Fruit fly (Drosophila melanogaster) whole organism, wandering third instar larva: Measurements from ENCODE around the gene CG14186.

Experiments
- CrebA ChIP-seq: fragments of 200-800 bp; sonication (Bioruptor generic); optimal IDR thresholded peaks from 2 replicates; lab custom pipeline; 2016; ENCODE audit warnings: missing biosample characterization, mild to moderate bottlenecking, missing genetic modification characterization, borderline replicate concordance
- N ChIP-seq: fragments of >200 bp; optimal IDR thresholded peaks from 2 replicates; lab custom pipeline; 2018; ENCODE audit warnings: missing biosample characterization, missing external identifiers, missing genetic modification characterization
- br ChIP-seq: fragments of 200-800 bp; sonication (Bioruptor generic); optimal IDR thresholded peaks from 2 replicates; lab custom pipeline; 2016; ENCODE audit warnings: missing biosample characterization, missing genetic modification characterization
- brk ChIP-seq: fragments of 200-800 bp; sonication (Bioruptor generic); optimal IDR thresholded peaks from 2 replicates; lab custom pipeline; 2016; ENCODE audit warnings: missing biosample characterization, mild to moderate bottlenecking, missing genetic modification characterization
- h ChIP-seq: fragments of 200-800 bp; sonication (Bioruptor generic); optimal IDR thresholded peaks from 3 replicates; lab custom pipeline; 2016; ENCODE audit warnings: missing biosample characterization, mild to moderate bottlenecking, missing genetic modification characterization
- sv ChIP-seq: fragments of 200-800 bp; sonication (Bioruptor generic); optimal IDR thresholded peaks from 3 replicates; lab custom pipeline; 2016; ENCODE audit warnings: missing biosample characterization, missing genetic modification characterization

dm6 chr3L:20112797-20113368, 9.3 kb upstream of the CG14186 start, which contains the start of gene CG14187:
- TF ChIP-seq h (GFP tag; lab: Kevin White, UChicago) (no peak), CrebA (no peak), brk (GFP tag; lab: Kevin White, UChicago) (no peak), sv (GFP tag; lab: Kevin White, UChicago) (no peak), N (GFP tag; lab: Kevin White, UChicago) (no peak), br (GFP tag; lab: Kevin White, UChicago) (no peak)
